Worm (Caenorhabditis elegans) whole organism, late embryonic: ENCODE measurements around the gene acr-12.
A peak's percentile ranks its signal among the peaks of the same experiment; 100 is the strongest.

Source experiments
- C08G9.2 ChIP-seq: sonication (generic microtip); optimal IDR thresholded peaks from 2 replicates; lab custom pipeline; 2016; ENCODE audit warnings: mild to moderate bottlenecking, missing genetic modification characterization, moderate library complexity, missing compliant biosample characterization
- C38D4.7 ChIP-seq: fragments of 200-800 bp; sonication (Bioruptor generic); optimal IDR thresholded peaks from 2 replicates; lab custom pipeline; 2018; ENCODE audit warnings: mild to moderate bottlenecking, missing genetic modification characterization, moderate library complexity, missing compliant biosample characterization
- F13H6.1 ChIP-seq: sonication (generic microtip); optimal IDR thresholded peaks from 2 replicates; lab custom pipeline; 2016; ENCODE audit warnings: missing genetic modification characterization, missing compliant biosample characterization
- K02D7.2 ChIP-seq: sonication (generic microtip); optimal IDR thresholded peaks from 2 replicates; lab custom pipeline; 2017; ENCODE audit warnings: mild to moderate bottlenecking, missing genetic modification characterization, missing compliant biosample characterization
- Y22D7AL.16 ChIP-seq: sonication (generic microtip); optimal IDR thresholded peaks from 2 replicates; lab custom pipeline; 2016; ENCODE audit warnings: missing genetic modification characterization, missing compliant biosample characterization
- ama-1 ChIP-seq: fragments of 150-350 bp; optimal IDR thresholded peaks from 2 replicates; lab custom pipeline; 2014
- ceh-22 ChIP-seq: sonication (generic microtip); optimal IDR thresholded peaks from 2 replicates; lab custom pipeline; 2017; ENCODE audit warnings: missing biosample characterization, missing genetic modification characterization
- ceh-24 ChIP-seq: sonication (generic microtip); optimal IDR thresholded peaks from 2 replicates; lab custom pipeline; 2016; ENCODE audit warnings: mild to moderate bottlenecking, missing genetic modification characterization, missing compliant biosample characterization
- ceh-34 ChIP-seq: sonication (generic microtip); optimal IDR thresholded peaks from 2 replicates; lab custom pipeline; 2016; ENCODE audit warnings: mild to moderate bottlenecking, missing genetic modification characterization, missing compliant biosample characterization
- ceh-45 ChIP-seq: fragments of 200-800 bp; sonication (Bioruptor generic); IDR thresholded peaks from 2 replicates; pipeline ENCODE4 v1.3.6; 2022; ENCODE audit warnings: missing genetic modification reagents, missing genetic modification characterization, missing compliant biosample characterization
- ceh-48 ChIP-seq: sonication (generic microtip); optimal IDR thresholded peaks from 2 replicates; lab custom pipeline; 2016; ENCODE audit warnings: missing genetic modification characterization, inconsistent platforms, missing compliant biosample characterization
- che-1 ChIP-seq: sonication (generic microtip); optimal IDR thresholded peaks from 2 replicates; lab custom pipeline; 2016; ENCODE audit warnings: mild to moderate bottlenecking, missing genetic modification characterization, missing compliant biosample characterization
- dve-1 ChIP-seq: sonication (generic microtip); optimal IDR thresholded peaks from 2 replicates; lab custom pipeline; 2017; ENCODE audit warnings: antibody characterized with exemption, mild to moderate bottlenecking, missing genetic modification characterization, missing compliant biosample characterization
- elt-2 ChIP-seq: sonication (generic microtip); optimal IDR thresholded peaks from 2 replicates; lab custom pipeline; 2016; ENCODE audit warnings: missing genetic modification reagents, missing genetic modification characterization, missing compliant biosample characterization
- elt-4 ChIP-seq: sonication (generic microtip); optimal IDR thresholded peaks from 2 replicates; lab custom pipeline; 2016; ENCODE audit warnings: missing genetic modification characterization, missing compliant biosample characterization
- fax-1 ChIP-seq: sonication (generic microtip); optimal IDR thresholded peaks from 2 replicates; lab custom pipeline; 2016; ENCODE audit warnings: missing genotype, missing genetic modification characterization, missing compliant biosample characterization
- fkh-10 ChIP-seq: fragments of 150-350 bp; optimal IDR thresholded peaks from 2 replicates; lab custom pipeline; 2014; ENCODE audit warnings: missing biosample characterization, missing genetic modification reagents, missing genetic modification characterization
- hlh-13 ChIP-seq: fragments of 200-800 bp; sonication (Bioruptor generic); optimal IDR thresholded peaks from 2 replicates; lab custom pipeline; 2018; ENCODE audit warnings: mild to moderate bottlenecking, missing genetic modification characterization, missing compliant biosample characterization
- lin-11 ChIP-seq: fragments of 200-800 bp; sonication (Bioruptor generic); optimal IDR thresholded peaks from 2 replicates; lab custom pipeline; 2018; ENCODE audit warnings: mild to moderate bottlenecking, missing genetic modification characterization, missing compliant biosample characterization
- madf-2 ChIP-seq: sonication (generic microtip); optimal IDR thresholded peaks from 2 replicates; lab custom pipeline; 2017; ENCODE audit warnings: missing genetic modification characterization, missing compliant biosample characterization
- nfya-1 ChIP-seq: sonication (generic microtip); optimal IDR thresholded peaks from 2 replicates; lab custom pipeline; 2017; ENCODE audit warnings: missing genetic modification characterization, mild to moderate bottlenecking, missing compliant biosample characterization, antibody characterized with exemption, moderate library complexity
- nhr-11 ChIP-seq: fragments of 150-350 bp; optimal IDR thresholded peaks from 2 replicates; lab custom pipeline; 2014; ENCODE audit warnings: missing biosample characterization, missing genetic modification characterization
- npax-4 ChIP-seq: sonication (generic microtip); optimal IDR thresholded peaks from 2 replicates; lab custom pipeline; 2016; ENCODE audit warnings: missing genetic modification characterization, missing compliant biosample characterization
- pha-2 ChIP-seq: sonication (generic microtip); optimal IDR thresholded peaks from 2 replicates; lab custom pipeline; 2017; ENCODE audit warnings: mild to moderate bottlenecking, missing genetic modification characterization, missing compliant biosample characterization
- pqm-1 ChIP-seq: sonication (generic microtip); optimal IDR thresholded peaks from 2 replicates; lab custom pipeline; 2016; ENCODE audit warnings: missing genetic modification characterization, missing compliant biosample characterization
- sdc-2 ChIP-seq: sonication (generic microtip); optimal IDR thresholded peaks from 2 replicates; lab custom pipeline; 2016; ENCODE audit warnings: missing genotype, missing genetic modification characterization, missing compliant biosample characterization
- sox-4 ChIP-seq: sonication (generic microtip); optimal IDR thresholded peaks from 2 replicates; lab custom pipeline; 2017; ENCODE audit warnings: mild to moderate bottlenecking, missing genetic modification characterization, inconsistent platforms, missing compliant biosample characterization
- syd-9 ChIP-seq: sonication (generic microtip); optimal IDR thresholded peaks from 2 replicates; lab custom pipeline; 2016; ENCODE audit warnings: mild to moderate bottlenecking, missing genetic modification characterization, moderate library complexity, missing compliant biosample characterization
- tbx-7 ChIP-seq: sonication (generic microtip); optimal IDR thresholded peaks from 2 replicates; lab custom pipeline; 2016; ENCODE audit warnings: missing genotype, missing genetic modification characterization, missing compliant biosample characterization
- ttx-3 ChIP-seq: sonication (generic microtip); optimal IDR thresholded peaks from 2 replicates; lab custom pipeline; 2016; ENCODE audit warnings: missing genetic modification reagents, missing genetic modification characterization, missing compliant biosample characterization
- unc-42 ChIP-seq: sonication (generic microtip); optimal IDR thresholded peaks from 2 replicates; lab custom pipeline; 2016; ENCODE audit warnings: missing genotype, missing genetic modification characterization, missing compliant biosample characterization
- unc-55 ChIP-seq: sonication (generic microtip); optimal IDR thresholded peaks from 2 replicates; lab custom pipeline; 2017; ENCODE audit warnings: missing biosample characterization, missing genetic modification reagents, missing genetic modification characterization
- unc-86 ChIP-seq: sonication (generic microtip); optimal IDR thresholded peaks from 2 replicates; lab custom pipeline; 2016; ENCODE audit warnings: missing genetic modification characterization, missing compliant biosample characterization

The acr-12 gene

ce11 chrX:13528630-13529138 lies 4.0 kb upstream of the acr-12 start, which contains the start of gene F18H3.4:
Gene F18H3.4, plus strand, starts transcription at chrX:13529088.
- TF ChIP-seq C08G9.2 (tag; lab: Kevin White, UChicago) (no peak), elt-2 (tag; lab: Kevin White, UChicago) (peak; percentile 27), pqm-1 (tag; lab: Kevin White, UChicago) (peak; percentile 1)

DNA sequence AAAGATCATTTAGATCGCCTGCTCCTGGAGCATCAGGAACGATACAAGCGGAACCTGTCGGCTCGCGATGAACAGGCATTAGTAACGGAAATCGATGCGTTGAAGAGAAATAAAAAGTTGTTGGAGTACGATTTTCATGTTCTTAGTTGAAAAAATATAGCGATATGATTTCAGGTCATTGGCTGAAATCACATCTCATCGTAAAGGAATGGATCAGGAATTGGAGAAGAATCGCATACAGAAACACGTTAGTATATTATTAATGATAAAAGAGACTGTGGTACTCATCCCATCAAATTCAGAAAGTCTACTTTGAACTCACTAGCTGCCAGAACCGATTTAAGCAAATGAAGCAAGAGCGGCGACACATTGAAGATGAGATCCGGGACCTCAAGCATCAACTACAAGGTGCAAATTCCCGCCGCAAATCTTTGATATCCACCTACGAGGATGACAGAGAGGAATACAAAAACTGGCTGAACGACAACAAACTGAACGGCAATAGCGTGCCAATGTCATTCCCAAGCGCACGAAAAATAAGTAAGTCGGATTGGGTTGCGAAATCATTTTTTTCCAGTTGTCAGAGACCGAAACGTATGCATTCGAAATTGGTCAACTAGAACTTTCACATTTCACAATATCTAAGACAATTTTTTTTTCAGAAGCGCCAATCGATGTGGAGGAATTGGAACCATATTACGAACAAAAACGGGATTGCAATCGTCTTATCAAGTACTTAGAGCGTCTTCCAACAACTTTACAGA lies 2.5 kb upstream of the acr-12 start:
- TF ChIP-seq K02D7.2 (tag; lab: Kevin White, UChicago) = no peak
- no peak for TF ChIP-seq syd-9 (tag; lab: Kevin White, UChicago)
- TF ChIP-seq tbx-7 (tag; lab: Kevin White, UChicago) = no peak
- no peak for TF ChIP-seq hlh-13 (GFP tag; lab: Kevin White, UChicago)
- no peak for TF ChIP-seq fax-1 (tag; lab: Kevin White, UChicago)
- TF ChIP-seq ceh-48 (tag; lab: Kevin White, UChicago) = no peak
- TF ChIP-seq che-1 (tag; lab: Kevin White, UChicago) = no peak
- no peak for TF ChIP-seq ceh-24 (tag; lab: Kevin White, UChicago)

DNA sequence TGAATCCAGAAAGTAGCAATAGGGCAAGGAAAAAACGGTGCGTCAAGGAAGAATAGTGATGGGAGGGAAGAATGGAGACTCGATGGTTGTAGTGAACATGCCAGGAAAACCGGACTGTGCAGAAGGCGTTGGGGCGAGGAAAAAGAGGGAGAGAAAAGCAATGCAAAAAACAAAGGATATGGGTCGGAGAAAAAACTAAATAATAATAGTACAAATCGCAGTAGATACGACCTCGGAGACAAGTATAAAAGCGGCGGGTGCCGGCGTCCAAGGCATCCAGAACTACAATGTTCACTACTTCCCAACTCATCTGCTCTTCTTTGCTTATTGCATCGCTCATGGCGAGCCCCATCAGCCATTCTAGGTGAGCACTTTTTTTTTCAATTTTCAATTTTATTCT lies 4.1 kb downstream of the acr-12 start, which contains the start of gene R01E6.5:
R01E6.5 (plus strand) TSS at position 301 of the 400 bp plus-strand sequence.
- no peak for TF ChIP-seq F13H6.1
- TF ChIP-seq C38D4.7 = no peak
- TF ChIP-seq madf-2 (tag; lab: Kevin White, UChicago) = no peak
- no peak for TF ChIP-seq sox-4 (tag; lab: Kevin White, UChicago)
- TF ChIP-seq dve-1 (tag; lab: Kevin White, UChicago) = no peak
- no peak for TF ChIP-seq nfya-1 (tag; lab: Kevin White, UChicago)
- TF ChIP-seq K02D7.2 (tag; lab: Kevin White, UChicago) = no peak
- no peak for TF ChIP-seq syd-9 (tag; lab: Kevin White, UChicago)
- no peak for TF ChIP-seq unc-86 (tag; lab: Kevin White, UChicago)
- TF ChIP-seq ceh-22 = no peak
- TF ChIP-seq ttx-3 (tag; lab: Kevin White, UChicago) = no peak
- TF ChIP-seq pha-2 (tag; lab: Kevin White, UChicago) = no peak
- TF ChIP-seq nhr-11 = no peak
- TF ChIP-seq C08G9.2 (tag; lab: Kevin White, UChicago) = no peak
- TF ChIP-seq ceh-45 = no peak

DNA sequence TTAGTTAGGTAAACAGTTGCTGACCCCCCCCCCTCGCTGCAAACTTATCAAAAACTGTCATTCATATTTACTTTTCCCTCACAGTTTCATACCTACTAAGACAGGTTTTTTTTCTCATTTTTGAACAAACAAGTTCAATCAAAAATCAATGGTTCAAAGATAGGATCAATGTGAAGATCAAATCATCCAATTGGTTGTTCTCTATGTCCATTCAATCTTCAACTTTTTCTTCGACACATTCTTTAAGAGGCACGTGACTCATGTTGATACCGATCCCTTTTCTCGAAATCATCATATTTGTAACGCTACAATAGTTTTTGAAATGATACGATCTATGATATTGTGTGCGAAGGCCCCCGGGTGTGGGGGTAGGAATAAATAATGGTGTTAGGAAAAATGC lies 7.0 kb downstream of the acr-12 start:
- TF ChIP-seq madf-2 (tag; lab: Kevin White, UChicago) = no peak
- TF ChIP-seq sox-4 (tag; lab: Kevin White, UChicago) = no peak
- TF ChIP-seq sdc-2 (tag; lab: Kevin White, UChicago) = no peak
- TF ChIP-seq pha-2 (tag; lab: Kevin White, UChicago) = no peak
- TF ChIP-seq syd-9 (tag; lab: Kevin White, UChicago) = no peak
- TF ChIP-seq ceh-45 = no peak
- TF ChIP-seq lin-11 (tag; lab: Kevin White, UChicago) = no peak
- no peak for TF ChIP-seq K02D7.2 (tag; lab: Kevin White, UChicago)
- TF ChIP-seq npax-4 (tag; lab: Kevin White, UChicago) = no peak
- no peak for TF ChIP-seq ama-1 (lab: Kevin White, UChicago)
- no peak for TF ChIP-seq F13H6.1
- TF ChIP-seq nfya-1 (tag; lab: Kevin White, UChicago) = no peak
- no peak for TF ChIP-seq Y22D7AL.16 (tag; lab: Kevin White, UChicago)
- TF ChIP-seq elt-4 (tag; lab: Kevin White, UChicago) = no peak
- no peak for TF ChIP-seq unc-42
- no peak for TF ChIP-seq dve-1 (tag; lab: Kevin White, UChicago)
- TF ChIP-seq fax-1 (tag; lab: Kevin White, UChicago) = no peak
- TF ChIP-seq unc-55 = no peak
- TF ChIP-seq fkh-10 (GFP tag; lab: Kevin White, UChicago) = no peak
- TF ChIP-seq ceh-34 (tag; lab: Kevin White, UChicago) = no peak
